Worm (Caenorhabditis elegans) whole organism, L2 larva: ENCODE data around the gene ZK686.5.

ENCODE experiments used
- ceh-82 ChIP-seq: fragments of 150-350 bp; optimal IDR thresholded peaks from 2 replicates; lab custom pipeline; 2014; ENCODE audit warnings: missing biosample characterization, missing genetic modification characterization
- lin-39 ChIP-seq: fragments of 150-350 bp; optimal IDR thresholded peaks from 2 replicates; lab custom pipeline; 2014; ENCODE audit warnings: missing biosample characterization, missing genetic modification reagents, missing genetic modification characterization
- skn-1 ChIP-seq: sonication (generic microtip); optimal IDR thresholded peaks from 2 replicates; lab custom pipeline; 2017; ENCODE audit warnings: missing biosample characterization, missing genetic modification characterization

DNA sequence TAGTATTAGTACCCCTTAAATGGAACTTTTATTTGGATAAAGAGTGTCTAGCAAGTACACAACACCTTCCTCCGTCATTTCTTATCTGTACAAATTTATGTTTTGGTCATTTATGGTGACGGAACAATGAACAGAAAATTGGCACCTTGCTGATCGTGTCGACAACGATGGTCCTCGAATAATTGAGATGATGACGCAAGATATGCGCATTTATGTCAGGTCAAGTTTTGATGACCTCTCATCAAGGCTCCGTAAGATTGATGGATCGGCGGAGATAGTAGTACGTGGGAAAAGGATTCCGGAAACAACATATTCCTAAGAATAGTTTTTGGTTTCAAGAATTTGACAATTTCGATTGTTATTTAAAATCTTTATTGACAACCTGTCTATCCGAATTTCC lies 33.2 kb downstream of the ZK686.5 start:
- TF ChIP-seq ceh-82 (tag; lab: Kevin White, UChicago) (no peak), lin-39 (tag; lab: Kevin White, UChicago) (no peak), skn-1 (tag; lab: Kevin White, UChicago) (no peak)
